Fruit fly (Drosophila melanogaster) whole organism, adult: Measurements from ENCODE around the gene AP-1sigma.

Source experiments
- CG11617 ChIP-seq: fragments of 200-800 bp; sonication (Bioruptor generic); optimal IDR thresholded peaks from 2 replicates; lab custom pipeline; 2017; ENCODE audit warnings: mild to moderate bottlenecking, missing biosample characterization, missing genetic modification reagents, missing genetic modification characterization
- CG12768 ChIP-seq: fragments of 200-800 bp; sonication (Bioruptor generic); optimal IDR thresholded peaks from 2 replicates; lab custom pipeline; 2017; ENCODE audit warnings: missing biosample characterization, missing genetic modification characterization, mild to moderate bottlenecking, moderate library complexity, missing genetic modification reagents
- CG14711 ChIP-seq: fragments of 200-800 bp; sonication (Bioruptor generic); optimal IDR thresholded peaks from 2 replicates; lab custom pipeline; 2018; ENCODE audit warnings: missing biosample characterization, mild to moderate bottlenecking, missing genetic modification characterization, moderate library complexity
- CG1620 ChIP-seq: fragments of 200-800 bp; sonication (Bioruptor generic); optimal IDR thresholded peaks from 2 replicates; lab custom pipeline; 2016; ENCODE audit warnings: missing biosample characterization, missing genetic modification characterization
- CG33017 ChIP-seq: fragments of 200-800 bp; sonication (Bioruptor generic); optimal IDR thresholded peaks from 2 replicates; lab custom pipeline; 2018; ENCODE audit warnings: missing biosample characterization, mild to moderate bottlenecking, missing genetic modification characterization, moderate library complexity
- CG5204 ChIP-seq: fragments of 200-800 bp; sonication (Bioruptor generic); optimal IDR thresholded peaks from 2 replicates; lab custom pipeline; 2016; ENCODE audit warnings: missing biosample characterization, missing genetic modification characterization
- CG7045 ChIP-seq: fragments of 200-800 bp; sonication (Bioruptor generic); optimal IDR thresholded peaks from 2 replicates; lab custom pipeline; 2017; ENCODE audit warnings: missing biosample characterization, mild to moderate bottlenecking, missing genetic modification characterization
- CG7101 ChIP-seq: fragments of 200-800 bp; sonication (Bioruptor generic); optimal IDR thresholded peaks from 2 replicates; lab custom pipeline; 2018; ENCODE audit warnings: missing biosample characterization, mild to moderate bottlenecking, missing genetic modification characterization, moderate library complexity
- Clk ChIP-seq: fragments of 200-800 bp; sonication (Bioruptor generic); optimal IDR thresholded peaks from 2 replicates; lab custom pipeline; 2017; ENCODE audit warnings: missing biosample characterization, missing genetic modification characterization
- Crg-1 ChIP-seq: fragments of 200-800 bp; sonication (Bioruptor generic); optimal IDR thresholded peaks from 2 replicates; lab custom pipeline; 2016; ENCODE audit warnings: missing biosample characterization, missing genetic modification characterization
- Hr96 ChIP-seq: fragments of 200-800 bp; sonication (Bioruptor generic); optimal IDR thresholded peaks from 2 replicates; lab custom pipeline; 2016; ENCODE audit warnings: missing biosample characterization, missing genetic modification characterization
- Mnt ChIP-seq: fragments of 200-800 bp; sonication (Bioruptor generic); optimal IDR thresholded peaks from 2 replicates; lab custom pipeline; 2016; ENCODE audit warnings: missing biosample characterization, mild to moderate bottlenecking, missing genetic modification characterization
- bab1 ChIP-seq: fragments of 200-800 bp; sonication (Bioruptor generic); optimal IDR thresholded peaks from 3 replicates; lab custom pipeline; 2019; ENCODE audit warnings: missing biosample characterization, mild to moderate bottlenecking, missing genetic modification characterization, moderate library complexity
- cic ChIP-seq: fragments of 200-800 bp; sonication (Bioruptor generic); optimal IDR thresholded peaks from 2 replicates; lab custom pipeline; 2017; ENCODE audit warnings: missing biosample characterization, mild to moderate bottlenecking, missing genetic modification characterization, moderate library complexity
- cnc ChIP-seq, 2 experiments: fragments of >200 bp; optimal IDR thresholded peaks; 2 replicates each; lab custom pipeline; 2017
- kay ChIP-seq: fragments of 200-800 bp; sonication (Bioruptor generic); peaks from one replicate; lab custom pipeline; 2016; ENCODE audit warnings: missing biosample characterization, missing genetic modification characterization, borderline replicate concordance
- ovo ChIP-seq: fragments of 200-800 bp; sonication (Bioruptor generic); optimal IDR thresholded peaks from 2 replicates; lab custom pipeline; 2016; ENCODE audit warnings: missing biosample characterization, missing genetic modification characterization
- pad ChIP-seq: fragments of 200-800 bp; sonication (Bioruptor generic); optimal IDR thresholded peaks from 3 replicates; lab custom pipeline; 2017; ENCODE audit warnings: missing biosample characterization, missing genetic modification characterization, mild to moderate bottlenecking, moderate library complexity, missing genetic modification reagents
- tj ChIP-seq: fragments of 200-800 bp; sonication (Bioruptor generic); optimal IDR thresholded peaks from 3 replicates; lab custom pipeline; 2017; ENCODE audit warnings: missing biosample characterization, mild to moderate bottlenecking, missing genetic modification characterization, moderate library complexity
- toe ChIP-seq: fragments of 200-800 bp; sonication (Bioruptor generic); optimal IDR thresholded peaks from 2 replicates; lab custom pipeline; 2016; ENCODE audit warnings: missing biosample characterization, missing genetic modification characterization

Gene AP-1sigma

DNA sequence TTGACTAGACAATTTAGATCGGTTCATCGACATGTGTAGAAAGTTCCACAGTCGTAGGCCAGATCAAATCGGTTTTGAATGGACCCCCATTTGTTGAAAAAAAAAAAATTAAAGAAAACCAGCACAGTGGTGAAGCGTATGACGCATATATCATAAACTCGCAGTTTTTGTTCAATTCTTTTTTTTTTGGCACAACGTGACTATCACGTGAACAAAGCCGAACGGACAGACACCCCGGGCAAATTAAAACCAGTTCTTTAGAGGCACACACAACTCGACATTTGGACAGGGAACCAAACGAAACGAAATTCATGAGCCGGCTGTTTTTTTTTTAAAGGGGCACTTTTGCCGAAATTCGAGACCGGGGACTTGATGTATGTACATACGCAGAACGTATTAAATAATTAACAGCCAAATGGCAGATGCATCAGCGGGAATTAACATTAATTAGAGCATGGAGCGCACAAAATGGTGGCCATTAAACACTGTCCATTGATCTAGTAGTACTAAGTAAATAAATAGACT is 17.5 kb upstream of the AP-1sigma start:
- TF ChIP-seq tj (GFP tag; lab: Kevin White, UChicago) = peak; percentile 84
- no peak for TF ChIP-seq CG1620 (GFP tag; lab: Kevin White, UChicago)

DNA sequence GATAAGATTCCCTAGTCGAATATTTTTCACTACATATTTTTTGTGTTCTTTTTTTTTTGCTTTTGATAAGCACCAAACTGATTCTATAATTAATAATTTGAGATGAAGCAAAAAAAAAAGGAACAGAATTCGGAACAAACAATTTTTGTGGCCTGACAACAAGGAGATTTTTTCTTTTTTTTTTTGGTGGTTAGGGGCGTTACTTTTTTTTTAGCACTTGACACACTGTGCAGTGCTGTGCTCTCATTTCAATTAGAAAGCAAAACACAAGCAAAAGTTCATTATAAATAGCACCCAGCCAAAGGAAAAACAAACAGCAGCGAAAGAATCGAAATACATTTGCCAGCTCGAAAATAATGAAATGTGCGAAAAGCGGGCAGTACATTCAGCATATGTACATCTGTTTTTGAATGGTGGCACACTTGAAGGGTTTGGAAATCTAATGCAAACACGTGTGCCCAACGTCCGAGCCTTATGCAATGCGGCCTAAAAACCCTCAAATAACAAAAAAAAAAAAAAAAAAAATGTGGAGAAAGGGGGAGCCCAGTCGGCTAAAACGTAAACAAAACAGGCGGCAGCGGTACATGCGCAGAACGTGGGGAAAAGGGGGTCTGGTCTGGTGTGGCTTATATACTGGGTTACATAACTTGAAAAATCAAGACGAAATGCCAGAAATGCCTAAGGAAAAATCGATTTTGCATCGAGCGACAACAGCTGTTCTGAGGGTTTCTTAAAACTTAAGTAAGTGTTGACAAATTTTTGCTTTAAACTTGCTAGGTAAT is 16.6 kb upstream of the AP-1sigma start:
- TF ChIP-seq cic (GFP tag; lab: Kevin White, UChicago) = no peak
- TF ChIP-seq CG7045 = no peak
- TF ChIP-seq CG33017 (tag; lab: Kevin White, UChicago) = no peak
- TF ChIP-seq Crg-1 = no peak
- peak; percentile 84 for TF ChIP-seq kay (GFP tag; lab: Kevin White, UChicago)
- TF ChIP-seq CG1620 (GFP tag; lab: Kevin White, UChicago) = no peak
- TF ChIP-seq CG11617 (GFP tag; lab: Kevin White, UChicago) = no peak
- no peak for TF ChIP-seq bab1 (GFP tag; lab: Kevin White, UChicago)
- TF ChIP-seq CG5204 (GFP tag; lab: Kevin White, UChicago) = no peak
- no peak for TF ChIP-seq Clk (GFP tag; lab: Kevin White, UChicago)
- no peak for TF ChIP-seq Hr96
- TF ChIP-seq ovo (GFP tag; lab: Kevin White, UChicago) = no peak
- TF ChIP-seq CG7101 = no peak
- peak; percentile 25 for TF ChIP-seq Mnt (GFP tag; lab: Kevin White, UChicago)
- TF ChIP-seq CG14711 (tag; lab: Kevin White, UChicago) = no peak
- peak; percentile 6 for TF ChIP-seq CG12768 (GFP tag; lab: Kevin White, UChicago)
- no peak for TF ChIP-seq tj (GFP tag; lab: Kevin White, UChicago)
- TF ChIP-seq pad (GFP tag; lab: Kevin White, UChicago) = no peak

DNA sequence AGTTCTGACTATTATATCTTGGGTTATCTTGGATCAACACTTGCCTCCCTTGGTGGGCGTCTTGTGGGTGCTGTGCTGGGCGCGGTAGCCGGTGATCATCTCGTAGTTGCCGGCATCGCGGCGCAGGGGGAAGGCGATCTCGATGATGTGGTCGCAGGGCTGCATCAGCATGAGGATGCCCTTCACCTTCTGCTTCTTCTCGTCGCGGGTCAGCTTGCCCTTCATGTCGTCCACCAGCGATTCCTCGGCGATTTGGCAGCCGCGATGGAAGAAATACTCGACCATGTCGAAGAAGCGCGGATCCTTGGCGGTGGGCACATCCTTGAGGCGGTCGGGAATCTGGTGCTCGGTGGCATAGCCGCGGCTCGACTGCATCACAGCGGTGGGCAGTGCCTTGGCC is 15.9 kb upstream of the AP-1sigma start:
- TF ChIP-seq cnc (optimal IDR thresholded peaks at IDR 0.05; lab: Kevin White, UChicago) (no peak), Hr96 (no peak), Mnt (GFP tag; lab: Kevin White, UChicago) (no peak), CG5204 (GFP tag; lab: Kevin White, UChicago) (no peak), ovo (GFP tag; lab: Kevin White, UChicago) (no peak), kay (GFP tag; lab: Kevin White, UChicago) (no peak), toe (GFP tag; lab: Kevin White, UChicago) (no peak), CG1620 (GFP tag; lab: Kevin White, UChicago) (no peak)

DNA sequence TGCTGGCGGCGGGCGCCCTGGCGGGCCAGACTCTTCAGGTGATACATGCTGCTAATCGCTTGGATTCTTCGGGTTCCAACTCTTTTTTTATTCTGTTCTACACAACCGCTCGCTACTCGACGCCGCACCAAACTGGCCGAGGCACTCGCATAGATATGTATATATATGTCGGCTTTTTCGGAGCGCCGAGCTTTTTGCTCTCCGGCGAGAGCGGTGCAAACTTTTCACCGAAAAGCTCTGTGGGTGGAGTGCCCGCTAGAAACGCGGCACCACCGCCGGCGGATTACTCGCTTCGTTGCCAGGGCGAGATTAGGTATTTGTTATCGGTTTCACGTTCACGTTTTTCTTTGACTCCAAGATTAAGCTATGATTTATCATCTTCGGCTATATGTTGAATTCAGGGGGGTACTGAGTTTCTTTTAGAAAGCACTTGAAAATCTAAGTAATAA is 15.5 kb upstream of the AP-1sigma start, which contains the start of gene Gdh:
TSS of gene Gdh (minus strand) at position 137 of the 449 bp plus-strand sequence.
- peak; percentile 49 for TF ChIP-seq CG11617 (GFP tag; lab: Kevin White, UChicago)
- TF ChIP-seq CG12768 (GFP tag; lab: Kevin White, UChicago) = peak; percentile 6
- peak; percentile 66 for TF ChIP-seq CG1620 (GFP tag; lab: Kevin White, UChicago)
- TF ChIP-seq CG7101 = peak; percentile 34
- no peak for TF ChIP-seq toe (GFP tag; lab: Kevin White, UChicago)
- no peak for TF ChIP-seq Clk (GFP tag; lab: Kevin White, UChicago)
- peak; percentile 27 for TF ChIP-seq tj (GFP tag; lab: Kevin White, UChicago)
- no peak for TF ChIP-seq cnc (optimal IDR thresholded peaks at IDR 0.05; lab: Kevin White, UChicago)
- no peak for TF ChIP-seq CG7045
- peak; percentile 46 for TF ChIP-seq Hr96
- no peak for TF ChIP-seq pad (GFP tag; lab: Kevin White, UChicago)
- peak; percentile 53 for TF ChIP-seq bab1 (GFP tag; lab: Kevin White, UChicago)
- TF ChIP-seq Crg-1 = peak; percentile 16
- peak; percentile 24 for TF ChIP-seq CG33017 (tag; lab: Kevin White, UChicago)
- TF ChIP-seq cic (GFP tag; lab: Kevin White, UChicago) = peak; percentile 44
- TF ChIP-seq CG5204 (GFP tag; lab: Kevin White, UChicago) = no peak
- no peak for TF ChIP-seq CG14711 (tag; lab: Kevin White, UChicago)
- peak; percentile 74 for TF ChIP-seq Mnt (GFP tag; lab: Kevin White, UChicago)
- TF ChIP-seq ovo (GFP tag; lab: Kevin White, UChicago) = no peak
- TF ChIP-seq kay (GFP tag; lab: Kevin White, UChicago) = no peak

DNA sequence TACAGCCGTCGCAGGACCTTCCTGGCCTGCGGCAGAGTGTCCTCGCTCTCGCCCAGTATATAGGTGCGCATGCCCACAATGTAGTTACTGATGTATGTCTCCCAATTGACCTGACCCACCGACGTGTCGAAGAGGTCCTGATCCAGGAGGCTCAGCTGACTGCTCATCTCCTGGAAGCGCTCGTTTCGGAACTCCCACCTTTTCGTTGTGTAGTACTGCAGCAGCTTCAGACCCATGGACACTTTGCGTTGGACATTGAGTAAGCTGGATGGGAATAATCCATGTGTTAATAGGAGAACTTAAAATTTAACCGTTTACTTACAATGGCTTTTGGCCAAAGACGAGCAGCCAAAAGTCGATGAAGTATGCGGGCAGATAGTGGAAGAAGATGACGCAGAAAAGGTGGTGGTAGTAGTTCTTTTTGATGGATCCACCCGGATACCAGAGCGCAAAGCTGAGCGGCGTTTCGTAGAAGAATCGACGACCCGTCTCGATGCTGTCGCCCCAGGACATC is 14.6 kb upstream of the AP-1sigma start:
- peak; percentile 57 for TF ChIP-seq CG12768 (GFP tag; lab: Kevin White, UChicago)
- TF ChIP-seq Mnt (GFP tag; lab: Kevin White, UChicago) = no peak
- no peak for TF ChIP-seq cic (GFP tag; lab: Kevin White, UChicago)
- no peak for TF ChIP-seq CG33017 (tag; lab: Kevin White, UChicago)
- no peak for TF ChIP-seq CG5204 (GFP tag; lab: Kevin White, UChicago)
- no peak for TF ChIP-seq Clk (GFP tag; lab: Kevin White, UChicago)
- TF ChIP-seq CG14711 (tag; lab: Kevin White, UChicago) = no peak

DNA sequence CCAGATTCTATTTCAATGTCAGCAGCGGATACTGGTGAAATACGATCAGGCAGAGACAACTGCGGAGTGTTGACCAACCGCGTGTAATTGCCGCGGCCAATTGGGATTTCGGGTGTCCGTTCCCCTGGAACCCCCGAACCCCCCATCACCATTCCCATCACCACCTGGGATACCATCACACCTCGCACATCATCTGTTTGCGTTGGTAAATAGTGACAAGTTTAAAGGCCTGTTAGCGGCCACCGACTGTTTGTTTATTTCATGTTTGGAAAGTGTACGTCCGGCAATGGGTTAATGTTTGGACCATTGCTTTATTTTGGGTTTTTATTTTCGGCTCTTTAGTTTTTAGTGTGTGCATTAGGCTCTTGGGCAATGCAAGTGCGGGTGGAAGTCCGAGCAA is 11.4 kb upstream of the AP-1sigma start:
- no peak for TF ChIP-seq CG11617 (GFP tag; lab: Kevin White, UChicago)
- no peak for TF ChIP-seq Crg-1
- TF ChIP-seq CG7045 = no peak
- TF ChIP-seq CG14711 (tag; lab: Kevin White, UChicago) = no peak
- no peak for TF ChIP-seq Mnt (GFP tag; lab: Kevin White, UChicago)
- no peak for TF ChIP-seq Clk (GFP tag; lab: Kevin White, UChicago)
- no peak for TF ChIP-seq cnc (optimal IDR thresholded peaks at IDR 0.05; lab: Kevin White, UChicago)
- TF ChIP-seq CG1620 (GFP tag; lab: Kevin White, UChicago) = no peak
- TF ChIP-seq pad (GFP tag; lab: Kevin White, UChicago) = no peak
- no peak for TF ChIP-seq bab1 (GFP tag; lab: Kevin White, UChicago)
- TF ChIP-seq tj (GFP tag; lab: Kevin White, UChicago) = no peak
- TF ChIP-seq kay (GFP tag; lab: Kevin White, UChicago) = no peak
